Worm (Caenorhabditis elegans) whole organism, late embryonic: ENCODE measurements around the gene col-81.

Experiments used
- Y22D7AL.16 ChIP-seq: sonication (generic microtip); optimal IDR thresholded peaks from 2 replicates; lab custom pipeline; 2016; ENCODE audit warnings: missing genetic modification characterization, missing compliant biosample characterization
- dve-1 ChIP-seq: sonication (generic microtip); optimal IDR thresholded peaks from 2 replicates; lab custom pipeline; 2017; ENCODE audit warnings: antibody characterized with exemption, mild to moderate bottlenecking, missing genetic modification characterization, missing compliant biosample characterization
- ets-4 ChIP-seq: sonication (generic microtip); optimal IDR thresholded peaks from 2 replicates; lab custom pipeline; 2016; ENCODE audit warnings: missing genetic modification characterization, missing compliant biosample characterization
- fkh-10 ChIP-seq: fragments of 150-350 bp; optimal IDR thresholded peaks from 2 replicates; lab custom pipeline; 2014; ENCODE audit warnings: missing biosample characterization, missing genetic modification reagents, missing genetic modification characterization
- nhr-11 ChIP-seq: fragments of 150-350 bp; optimal IDR thresholded peaks from 2 replicates; lab custom pipeline; 2014; ENCODE audit warnings: missing biosample characterization, missing genetic modification characterization
- pat-9 ChIP-seq: fragments of 200-800 bp; sonication (Bioruptor generic); optimal IDR thresholded peaks from 2 replicates; lab custom pipeline; 2018; ENCODE audit warnings: mild to moderate bottlenecking, missing genetic modification characterization, moderate library complexity, missing compliant biosample characterization
- pax-1 ChIP-seq: fragments of 150-350 bp; optimal IDR thresholded peaks from 2 replicates; lab custom pipeline; 2014; ENCODE audit warnings: missing biosample characterization, missing genetic modification characterization
- sox-4 ChIP-seq: sonication (generic microtip); optimal IDR thresholded peaks from 2 replicates; lab custom pipeline; 2017; ENCODE audit warnings: mild to moderate bottlenecking, missing genetic modification characterization, inconsistent platforms, missing compliant biosample characterization

DNA sequence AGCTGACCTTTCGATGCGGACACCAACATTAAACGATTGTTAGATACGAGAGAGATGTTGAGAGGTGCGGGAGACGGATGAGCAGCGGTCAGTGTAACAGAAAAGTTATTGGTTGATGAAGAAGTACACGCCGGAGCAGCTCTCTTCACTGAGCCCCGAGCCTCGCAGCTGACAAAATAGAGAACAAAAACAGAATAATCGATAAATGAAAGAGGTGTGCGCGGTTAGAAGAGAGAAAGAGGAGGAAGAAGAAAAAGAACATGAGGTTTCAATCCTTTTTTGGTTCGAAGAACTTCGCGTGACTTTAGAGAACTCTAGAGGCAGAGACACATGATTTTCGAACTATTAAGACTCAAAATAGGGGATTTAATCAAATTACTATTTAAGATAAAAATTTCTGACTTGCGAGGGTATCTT lies 28.3 kb upstream of the col-81 start:
- TF ChIP-seq Y22D7AL.16 (tag; lab: Kevin White, UChicago) (no peak), pax-1 (tag; lab: Kevin White, UChicago) (no peak), nhr-11 (tag; lab: Kevin White, UChicago) (no peak), ets-4 (tag; lab: Kevin White, UChicago) (no peak), sox-4 (tag; lab: Kevin White, UChicago) (no peak), fkh-10 (no peak), dve-1 (tag; lab: Kevin White, UChicago) (no peak), pat-9 (tag; lab: Kevin White, UChicago) (no peak)
